Fruit fly (Drosophila melanogaster) whole organism: ENCODE measurements around the gene TBC1D23.

Source experiments
- CG8478 ChIP-seq: fragments of >200 bp; optimal IDR thresholded peaks from 2 replicates; lab custom pipeline; 2018; ENCODE audit warnings: inconsistent platforms
- Dll ChIP-seq: fragments of >200 bp; optimal IDR thresholded peaks from 2 replicates; lab custom pipeline; 2017
- EcR ChIP-seq, 2 experiments: fragments of >200 bp; optimal IDR thresholded peaks; 2 replicates each; lab custom pipeline; 2017; ENCODE audit warnings: missing biosample characterization in 2 of 2, missing genetic modification characterization in 2 of 2, missing genetic modification reagents in 2 of 2
- pan ChIP-seq: fragments of >200 bp; optimal IDR thresholded peaks from 2 replicates; lab custom pipeline; 2017
- psq ChIP-seq: fragments of >200 bp; optimal IDR thresholded peaks from 2 replicates; lab custom pipeline; 2017
- usp ChIP-seq: fragments of >200 bp; optimal IDR thresholded peaks from 2 replicates; lab custom pipeline; 2017; ENCODE audit warnings: missing biosample characterization, missing genetic modification characterization, mixed read lengths

dm6 chr2L:1156592-1157249 is 27.6 kb downstream of the TBC1D23 start:
- no peak for TF ChIP-seq psq
- no peak for TF ChIP-seq usp
- no peak for TF ChIP-seq EcR (GFP tag; optimal IDR thresholded peaks at IDR 0.05; lab: Kevin White, UChicago)
- TF ChIP-seq CG8478 (lab: Kevin White, UChicago), result no peak
- no peak for TF ChIP-seq Dll
- no peak for TF ChIP-seq pan (lab: Kevin White, UChicago)
